Worm (Caenorhabditis elegans) whole organism, L1 larva: Measurements from ENCODE around the gene cec-1.

Source experiments
- C16A3.4 ChIP-seq: fragments of 150-350 bp; optimal IDR thresholded peaks from 2 replicates; lab custom pipeline; 2014; ENCODE audit warnings: missing biosample characterization, missing genetic modification characterization
- C34B4.2 ChIP-seq: sonication (generic microtip); optimal IDR thresholded peaks from 2 replicates; lab custom pipeline; 2017; ENCODE audit warnings: mild to moderate bottlenecking, missing genetic modification characterization, missing compliant biosample characterization
- Y116A8C.19 ChIP-seq: sonication (generic microtip); optimal IDR thresholded peaks from 2 replicates; lab custom pipeline; 2016; ENCODE audit warnings: missing compliant biosample characterization, missing genetic modification characterization, borderline replicate concordance
- aha-1 ChIP-seq: fragments of 150-350 bp; optimal IDR thresholded peaks from 2 replicates; lab custom pipeline; 2014; ENCODE audit warnings: missing biosample characterization, missing genetic modification characterization
- alr-1 ChIP-seq: fragments of 200-800 bp; sonication (Bioruptor generic); optimal IDR thresholded peaks from 2 replicates; lab custom pipeline; 2018; ENCODE audit warnings: borderline replicate concordance, mild to moderate bottlenecking, missing genetic modification characterization, missing compliant biosample characterization
- blmp-1 ChIP-seq: fragments of 150-350 bp; optimal IDR thresholded peaks from 2 replicates; lab custom pipeline; 2014; ENCODE audit warnings: missing biosample characterization, missing genetic modification characterization
- ceh-63 ChIP-seq: fragments of 200-800 bp; sonication (Bioruptor generic); optimal IDR thresholded peaks from 2 replicates; lab custom pipeline; 2018; ENCODE audit warnings: mild to moderate bottlenecking, missing genetic modification characterization, missing compliant biosample characterization
- ceh-8 ChIP-seq: fragments of 200-800 bp; sonication (Bioruptor generic); optimal IDR thresholded peaks from 2 replicates; lab custom pipeline; 2018; ENCODE audit warnings: mild to moderate bottlenecking, missing genetic modification characterization, moderate library complexity, missing compliant biosample characterization
- ceh-82 ChIP-seq, 3 experiments: fragments of 150-350 bp in 1 of 3; sonication (generic microtip) in 2 of 3; optimal IDR thresholded peaks; 2 replicates each; lab custom pipeline; 2014 to 2017; ENCODE audit warnings: missing biosample characterization in 3 of 3, missing genetic modification characterization in 3 of 3
- dpl-1 ChIP-seq, 3 experiments: fragments of 150-350 bp in 2 of 3; sonication (generic microtip) in 1 of 3; optimal IDR thresholded peaks; 2 replicates each; lab custom pipeline; 2014 to 2017; ENCODE audit warnings: missing biosample characterization in 3 of 3, missing genetic modification characterization in 3 of 3, missing genetic modification reagents in 3 of 3
- efl-3 ChIP-seq: fragments of 200-800 bp; sonication (Bioruptor generic); optimal IDR thresholded peaks from 2 replicates; lab custom pipeline; 2018; ENCODE audit warnings: mild to moderate bottlenecking, missing genetic modification characterization, missing compliant biosample characterization
- egl-13 ChIP-seq: sonication (generic microtip); optimal IDR thresholded peaks from 2 replicates; lab custom pipeline; 2016; ENCODE audit warnings: missing genotype, missing genetic modification reagents, missing genetic modification characterization, missing compliant biosample characterization
- egl-27 ChIP-seq, 2 experiments: fragments of 150-350 bp in 1 of 2; sonication (generic microtip); optimal IDR thresholded peaks; 3 replicates each; lab custom pipeline; 2017 to 2018; ENCODE audit warnings: missing biosample characterization in 2 of 2, missing genetic modification characterization in 2 of 2, missing genetic modification reagents in 2 of 2
- elt-2 ChIP-seq: sonication (generic microtip); optimal IDR thresholded peaks from 2 replicates; lab custom pipeline; 2016; ENCODE audit warnings: missing genetic modification characterization, mild to moderate bottlenecking, inconsistent platforms, missing compliant biosample characterization, missing genetic modification reagents
- elt-3 ChIP-seq, 6 experiments: fragments of 150-350 bp in 1 of 6; sonication (generic microtip); optimal IDR thresholded peaks; 2 replicates each; lab custom pipeline; 2017 to 2018; ENCODE audit warnings: missing biosample characterization in 6 of 6, missing genetic modification characterization in 6 of 6, inconsistent platforms in 1 of 6
- fos-1 ChIP-seq: fragments of 150-350 bp; optimal IDR thresholded peaks from 2 replicates; lab custom pipeline; 2014; ENCODE audit warnings: missing biosample characterization, missing genetic modification characterization
- hlh-17 ChIP-seq: fragments of 200-800 bp; sonication (Bioruptor generic); optimal IDR thresholded peaks from 2 replicates; lab custom pipeline; 2018; ENCODE audit warnings: missing genetic modification characterization, mild to moderate bottlenecking, missing compliant biosample characterization, moderate library complexity, borderline replicate concordance
- hpl-2 ChIP-seq: fragments of 150-350 bp; optimal IDR thresholded peaks from 2 replicates; lab custom pipeline; 2014; ENCODE audit warnings: missing biosample characterization, missing genetic modification reagents, missing genetic modification characterization
- irx-1 ChIP-seq: sonication (generic microtip); optimal IDR thresholded peaks from 2 replicates; lab custom pipeline; 2016; ENCODE audit warnings: missing genetic modification characterization, missing compliant biosample characterization
- isw-1 ChIP-seq: fragments of 200-800 bp; sonication (Bioruptor generic); IDR thresholded peaks from 2 replicates; pipeline ENCODE4 v1.3.6; 2022; ENCODE audit warnings: missing genetic modification characterization, missing compliant biosample characterization
- jun-1 ChIP-seq: fragments of 150-350 bp; optimal IDR thresholded peaks from 2 replicates; lab custom pipeline; 2014; ENCODE audit warnings: missing biosample characterization, missing genetic modification reagents, missing genetic modification characterization
- lin-14 ChIP-seq: fragments of 200-800 bp; sonication (Bioruptor generic); optimal IDR thresholded peaks from 2 replicates; lab custom pipeline; 2018; ENCODE audit warnings: mild to moderate bottlenecking, missing genetic modification characterization, moderate library complexity, missing compliant biosample characterization
- lin-35 ChIP-seq, 2 experiments: fragments of 150-350 bp; optimal IDR thresholded peaks; 2 replicates each; lab custom pipeline; 2014; ENCODE audit warnings: missing biosample characterization in 2 of 2, missing genetic modification characterization in 2 of 2, missing genetic modification reagents in 2 of 2
- lin-39 ChIP-seq: fragments of 150-350 bp; optimal IDR thresholded peaks from 2 replicates; lab custom pipeline; 2014; ENCODE audit warnings: missing biosample characterization, missing genetic modification reagents, missing genetic modification characterization
- mdl-1 ChIP-seq, 2 experiments: fragments of 150-350 bp; optimal IDR thresholded peaks; 2 replicates each; lab custom pipeline; 2014 to 2017; ENCODE audit warnings: missing biosample characterization in 2 of 2, missing genetic modification characterization in 2 of 2, inconsistent platforms in 1 of 2
- mef-2 ChIP-seq: fragments of 150-350 bp; optimal IDR thresholded peaks from 2 replicates; lab custom pipeline; 2014; ENCODE audit warnings: missing biosample characterization, missing genetic modification characterization
- nhr-19 ChIP-seq: fragments of 200-800 bp; sonication (Bioruptor generic); conservative IDR thresholded peaks from 2 replicates; pipeline ENCODE4 v1.3.6; 2022; ENCODE audit warnings: missing genetic modification characterization, missing compliant biosample characterization
- nhr-20 ChIP-seq: sonication (generic microtip); optimal IDR thresholded peaks from 2 replicates; lab custom pipeline; 2016; ENCODE audit warnings: mild to moderate bottlenecking, missing genetic modification characterization, missing compliant biosample characterization
- nhr-237 ChIP-seq: fragments of 150-350 bp; optimal IDR thresholded peaks from 2 replicates; lab custom pipeline; 2014; ENCODE audit warnings: missing biosample characterization, missing genetic modification characterization
- nhr-28 ChIP-seq: fragments of 150-350 bp; optimal IDR thresholded peaks from 2 replicates; lab custom pipeline; 2014; ENCODE audit warnings: missing biosample characterization, missing genetic modification characterization
- nhr-77 ChIP-seq: fragments of 150-350 bp; optimal IDR thresholded peaks from 2 replicates; lab custom pipeline; 2014; ENCODE audit warnings: missing biosample characterization, missing genetic modification characterization
- nhr-84 ChIP-seq: sonication (generic microtip); optimal IDR thresholded peaks from 2 replicates; lab custom pipeline; 2017; ENCODE audit warnings: missing biosample characterization, missing genetic modification characterization
- nhr-90 ChIP-seq: sonication (generic microtip); optimal IDR thresholded peaks from 2 replicates; lab custom pipeline; 2016; ENCODE audit warnings: mild to moderate bottlenecking, missing genetic modification characterization, missing compliant biosample characterization; ENCODE audit not compliant: poor library complexity
- pax-3 ChIP-seq: fragments of 200-800 bp; sonication (Bioruptor generic); optimal IDR thresholded peaks from 2 replicates; lab custom pipeline; 2018; ENCODE audit warnings: mild to moderate bottlenecking, missing genetic modification characterization, moderate library complexity, missing compliant biosample characterization
- pqm-1 ChIP-seq: sonication (generic microtip); optimal IDR thresholded peaks from 3 replicates; lab custom pipeline; 2017; ENCODE audit warnings: missing biosample characterization, missing genetic modification characterization
- skn-1 ChIP-seq: fragments of 150-350 bp; optimal IDR thresholded peaks from 2 replicates; lab custom pipeline; 2014; ENCODE audit warnings: missing biosample characterization, missing genetic modification characterization
- snu-23 ChIP-seq: sonication (generic microtip); optimal IDR thresholded peaks from 2 replicates; lab custom pipeline; 2016; ENCODE audit warnings: missing genetic modification characterization, missing compliant biosample characterization
- sox-4 ChIP-seq: sonication (generic microtip); optimal IDR thresholded peaks from 2 replicates; lab custom pipeline; 2016; ENCODE audit warnings: missing genetic modification characterization, missing compliant biosample characterization
- sup-37 ChIP-seq: fragments of 200-800 bp; sonication (Bioruptor generic); optimal IDR thresholded peaks from 2 replicates; lab custom pipeline; 2018; ENCODE audit warnings: mild to moderate bottlenecking, missing genetic modification characterization, missing compliant biosample characterization
- swsn-7 ChIP-seq: sonication (generic microtip); optimal IDR thresholded peaks from 2 replicates; lab custom pipeline; 2016; ENCODE audit warnings: missing genetic modification characterization, missing compliant biosample characterization
- tlp-1 ChIP-seq: fragments of 150-350 bp; optimal IDR thresholded peaks from 2 replicates; lab custom pipeline; 2014; ENCODE audit warnings: missing biosample characterization, missing genetic modification characterization
- unc-86 ChIP-seq: sonication (generic microtip); optimal IDR thresholded peaks from 2 replicates; lab custom pipeline; 2016; ENCODE audit warnings: missing genetic modification characterization, missing compliant biosample characterization
- unc-98 ChIP-seq: fragments of 200-800 bp; sonication (Bioruptor generic); IDR thresholded peaks from 2 replicates; pipeline ENCODE4 v1.3.6; 2022; ENCODE audit warnings: missing genetic modification characterization, missing compliant biosample characterization
- xbp-1 ChIP-seq: sonication (generic microtip); optimal IDR thresholded peaks from 2 replicates; lab custom pipeline; 2016; ENCODE audit warnings: missing genetic modification characterization, missing compliant biosample characterization
- zag-1 ChIP-seq: fragments of 150-350 bp; optimal IDR thresholded peaks from 2 replicates; lab custom pipeline; 2014; ENCODE audit warnings: missing biosample characterization, missing genetic modification characterization
- zip-4 ChIP-seq: fragments of 200-800 bp; sonication (Bioruptor generic); optimal IDR thresholded peaks from 2 replicates; lab custom pipeline; 2018; ENCODE audit warnings: mild to moderate bottlenecking, missing genetic modification characterization, moderate library complexity, missing compliant biosample characterization
- ztf-11 ChIP-seq, 2 experiments: sonication (generic microtip); optimal IDR thresholded peaks; 2 replicates each; lab custom pipeline; 2016 to 2017; ENCODE audit warnings: missing genetic modification characterization in 2 of 2, missing biosample characterization in 1 of 2, missing compliant biosample characterization in 1 of 2

Gene cec-1

DNA sequence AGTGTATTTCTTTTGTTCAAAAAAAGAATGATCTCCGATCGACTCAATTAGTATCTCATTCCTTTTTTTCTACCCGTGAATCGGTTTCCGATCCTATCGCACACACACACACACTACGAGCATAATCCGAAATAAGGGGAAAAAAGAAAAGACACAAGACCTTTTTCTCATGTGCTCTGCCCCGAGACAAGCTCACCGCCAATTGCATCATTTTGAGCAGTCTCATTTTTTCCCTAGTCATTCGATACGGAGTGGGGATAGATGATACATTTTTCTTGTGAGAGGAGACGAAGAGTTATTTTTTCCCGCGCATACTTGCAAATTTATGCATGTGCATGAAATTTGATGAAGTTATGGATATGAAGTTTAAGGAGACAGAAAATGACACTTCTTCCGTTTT, 33.8 kb upstream of the cec-1 start (continued):
- TF ChIP-seq lin-14 (GFP tag; lab: Kevin White, UChicago) (peak; percentile 85), lin-39 (tag; lab: Kevin White, UChicago) (no peak), nhr-84 (no peak), efl-3 (GFP tag; lab: Kevin White, UChicago) (no peak), ceh-82 (tag; optimal IDR thresholded peaks at IDR 0.05; lab: Kevin White, UChicago) (peak in 1 of 3 experiments; percentile 61), nhr-77 (tag; lab: Kevin White, UChicago) (no peak), isw-1 (GFP tag; lab: Robert Waterston, UW) (peak; percentile 7; the same call in 1 of the 2 replicates), zag-1 (tag; lab: Kevin White, UChicago) (no peak), ceh-63 (no peak), hpl-2 (GFP tag; lab: Kevin White, UChicago) (no peak), C16A3.4 (tag; lab: Kevin White, UChicago) (no peak), pax-3 (tag; lab: Kevin White, UChicago) (peak; percentile 50), elt-2 (no peak), sup-37 (no peak), unc-86 (tag; lab: Kevin White, UChicago) (peak; percentile 62), jun-1 (no peak), snu-23 (peak; percentile 47), blmp-1 (no peak), zip-4 (GFP tag; lab: Kevin White, UChicago) (no peak), swsn-7 (tag; lab: Kevin White, UChicago) (peak; percentile 28), tlp-1 (no peak), alr-1 (tag; lab: Kevin White, UChicago) (no peak), nhr-28 (tag; lab: Kevin White, UChicago) (no peak), sox-4 (tag; lab: Kevin White, UChicago) (no peak), nhr-90 (no peak), unc-98 (no peak), ceh-8 (GFP tag; lab: Kevin White, UChicago) (peak; percentile 36), C34B4.2 (tag; lab: Kevin White, UChicago) (no peak), irx-1 (tag; lab: Kevin White, UChicago) (no peak), mef-2 (tag; lab: Kevin White, UChicago) (no peak), lin-35 (GFP tag; optimal IDR thresholded peaks at IDR 0.05; lab: Kevin White, UChicago) (peak in 1 of 2 experiments; percentile 15)

DNA sequence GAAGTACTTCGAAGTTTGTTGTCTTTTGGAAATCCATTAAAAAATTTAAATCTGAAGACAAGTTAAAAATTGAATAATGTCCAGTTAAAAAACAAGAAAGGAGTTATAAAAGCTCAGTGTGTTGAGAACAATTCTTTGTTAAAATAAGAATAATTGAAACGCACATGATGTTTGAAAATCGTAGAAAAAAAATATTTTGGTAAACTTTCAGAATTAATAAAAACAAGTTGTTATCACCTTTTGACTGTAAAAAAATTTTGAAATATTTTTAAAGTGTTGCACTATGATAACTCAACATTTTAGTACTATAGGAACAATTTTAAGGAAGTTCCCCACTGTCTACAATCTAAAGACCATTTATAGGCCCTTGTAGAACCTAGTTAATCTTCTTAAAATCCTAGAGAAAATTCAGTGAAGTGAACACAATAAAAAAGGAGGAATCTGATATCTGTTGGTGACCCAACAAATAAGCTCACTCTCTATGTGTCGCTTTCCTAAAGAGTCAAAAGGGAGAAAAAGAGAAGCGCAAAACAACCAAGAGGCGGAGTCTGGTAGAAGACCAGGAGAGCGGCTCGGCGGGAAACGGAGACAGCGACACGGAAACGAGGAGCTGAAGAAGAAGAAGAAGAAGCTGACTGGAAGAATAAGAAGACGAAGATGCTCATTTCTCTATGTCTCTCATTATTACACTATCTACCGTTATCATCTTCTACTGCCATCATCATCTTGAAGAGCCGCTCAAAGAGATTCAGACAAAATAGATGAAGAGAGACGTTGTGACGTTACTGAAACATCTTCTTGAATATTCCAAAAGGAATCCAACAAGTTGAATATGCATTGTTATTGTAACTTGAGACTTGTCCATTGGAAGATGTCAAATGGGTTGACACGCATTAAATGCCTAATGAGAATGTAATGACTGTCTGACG, 31.5 kb upstream of the cec-1 start, which contains the start of gene ZK353.10:
ZK353.10 (minus strand) TSS at position 51 of the 929 bp plus-strand sequence.
- no peak for TF ChIP-seq aha-1
- no peak for TF ChIP-seq pqm-1 (tag; lab: Kevin White, UChicago)
- TF ChIP-seq unc-86 (tag; lab: Kevin White, UChicago): peak; percentile 52
- peak; percentile 15 for TF ChIP-seq egl-13
- TF ChIP-seq xbp-1 (tag; lab: Kevin White, UChicago): no peak
- TF ChIP-seq sox-4 (tag; lab: Kevin White, UChicago): no peak
- TF ChIP-seq lin-14 (GFP tag; lab: Kevin White, UChicago): peak; percentile 68
- TF ChIP-seq mef-2 (tag; lab: Kevin White, UChicago): no peak
- TF ChIP-seq C16A3.4 (tag; lab: Kevin White, UChicago): no peak
- no peak for TF ChIP-seq nhr-28 (tag; lab: Kevin White, UChicago)
- no peak for TF ChIP-seq hlh-17 (GFP tag; lab: Kevin White, UChicago)
- TF ChIP-seq nhr-20 (tag; lab: Kevin White, UChicago): no peak
- no peak for TF ChIP-seq nhr-90
- no peak for TF ChIP-seq skn-1 (tag; lab: Kevin White, UChicago)
- TF ChIP-seq hpl-2 (GFP tag; lab: Kevin White, UChicago): no peak
- no peak for TF ChIP-seq zag-1 (tag; lab: Kevin White, UChicago)
- TF ChIP-seq ztf-11 (tag; optimal IDR thresholded peaks at IDR 0.05; lab: Kevin White, UChicago): no peak
- TF ChIP-seq jun-1: no peak
- TF ChIP-seq fos-1: no peak
- no peak for TF ChIP-seq dpl-1 (GFP tag; optimal IDR thresholded peaks at IDR 0.05; lab: Kevin White, UChicago)
- TF ChIP-seq nhr-19 (GFP tag; lab: Robert Waterston, UW): no peak
- TF ChIP-seq egl-27 (tag; optimal IDR thresholded peaks at IDR 0.05; lab: Kevin White, UChicago): no peak
- TF ChIP-seq elt-3 (tag; optimal IDR thresholded peaks at IDR 0.05; lab: Kevin White, UChicago): no peak
- no peak for TF ChIP-seq mdl-1 (tag; optimal IDR thresholded peaks at IDR 0.05; lab: Kevin White, UChicago)
- TF ChIP-seq lin-35 (GFP tag; optimal IDR thresholded peaks at IDR 0.05; lab: Kevin White, UChicago): peak in 1 of 2 experiments; percentile 3
- no peak for TF ChIP-seq nhr-237 (tag; lab: Kevin White, UChicago)
- no peak for TF ChIP-seq irx-1 (tag; lab: Kevin White, UChicago)
- no peak for TF ChIP-seq elt-2
- TF ChIP-seq Y116A8C.19 (tag; lab: Kevin White, UChicago): no peak
- no peak for TF ChIP-seq ceh-8 (GFP tag; lab: Kevin White, UChicago)
